Worm (Caenorhabditis elegans) whole organism, L4 larva: ENCODE measurements around the gene F07C4.6.

Experiments used
- aly-2 ChIP-seq: sonication (generic microtip); optimal IDR thresholded peaks from 2 replicates; lab custom pipeline; 2018; ENCODE audit warnings: missing biosample characterization, missing genetic modification characterization
- ces-1 ChIP-seq: fragments of 150-350 bp; sonication (generic microtip); optimal IDR thresholded peaks from 4 replicates; lab custom pipeline; 2014; ENCODE audit warnings: missing biosample characterization, missing genetic modification reagents, missing genetic modification characterization
- ctbp-1 ChIP-seq: fragments of 200-800 bp; sonication (Bioruptor generic); IDR thresholded peaks from 2 replicates; pipeline ENCODE4 v1.3.6; 2022; ENCODE audit warnings: missing genetic modification reagents, missing genetic modification characterization, missing compliant biosample characterization
- daf-12 ChIP-seq: fragments of 150-350 bp; optimal IDR thresholded peaks from 2 replicates; lab custom pipeline; 2014; ENCODE audit warnings: missing biosample characterization, missing genetic modification reagents, missing genetic modification characterization
- mdl-1 ChIP-seq, 2 experiments: fragments of 150-350 bp in 1 of 2; sonication (generic microtip) in 1 of 2; optimal IDR thresholded peaks; 2 replicates each; lab custom pipeline; 2014 to 2017; ENCODE audit warnings: missing biosample characterization in 2 of 2, missing genetic modification characterization in 2 of 2
- nhr-11 ChIP-seq: fragments of 150-350 bp; optimal IDR thresholded peaks from 2 replicates; lab custom pipeline; 2014; ENCODE audit warnings: missing biosample characterization, missing genetic modification characterization
- nhr-28 ChIP-seq: fragments of 150-350 bp; optimal IDR thresholded peaks from 2 replicates; lab custom pipeline; 2014; ENCODE audit warnings: missing biosample characterization, missing genetic modification characterization
- nhr-42 ChIP-seq: fragments of 200-800 bp; sonication (Bioruptor generic); IDR thresholded peaks from 2 replicates; pipeline ENCODE4 v1.3.6; 2022; ENCODE audit warnings: missing genetic modification characterization, missing compliant biosample characterization
- nhr-76 ChIP-seq: fragments of 150-350 bp; optimal IDR thresholded peaks from 2 replicates; lab custom pipeline; 2014; ENCODE audit warnings: missing biosample characterization, missing genetic modification characterization
- php-3 ChIP-seq: fragments of 200-800 bp; sonication (Bioruptor generic); IDR thresholded peaks from 2 replicates; pipeline ENCODE4 v1.3.6; 2022; ENCODE audit warnings: missing genetic modification reagents, missing genetic modification characterization, missing compliant biosample characterization
- unc-130 ChIP-seq: sonication (generic microtip); optimal IDR thresholded peaks from 2 replicates; lab custom pipeline; 2016; ENCODE audit warnings: missing genetic modification reagents, missing genetic modification characterization, missing compliant biosample characterization
- unc-62 ChIP-seq, 3 experiments: fragments of 150-350 bp in 1 of 3; sonication (generic microtip); optimal IDR thresholded peaks in 2 of 3; peaks in 1 of 3; 1 replicate in 1 of 3; 2 replicates in 2 of 3; lab custom pipeline; 2014 to 2017; ENCODE audit warnings: missing biosample characterization in 3 of 3, missing genetic modification characterization in 3 of 3, missing genetic modification reagents in 3 of 3, missing genotype in 1 of 3

ce11 chrV:7653567-7653966 lies 26.9 kb downstream of the F07C4.6 start, which contains the start of gene srh-200:
- TF ChIP-seq unc-130 (GFP tag; lab: Kevin White, UChicago) (no peak), ces-1 (GFP tag; lab: Kevin White, UChicago) (no peak), unc-62 (GFP tag; optimal IDR thresholded peaks at IDR 0.05 in 1 of 2; lab: Kevin White, UChicago) (peak in 1 of 2 experiments; percentile 33), unc-62 (tag; optimal IDR thresholded peaks at IDR 0.05; lab: Kevin White, UChicago) (no peak), nhr-42 (GFP tag; lab: Robert Waterston, UW) (no peak), aly-2 (tag; lab: Kevin White, UChicago) (no peak), mdl-1 (tag; optimal IDR thresholded peaks at IDR 0.05; lab: Kevin White, UChicago) (no peak), nhr-76 (tag; lab: Kevin White, UChicago) (no peak), nhr-28 (tag; lab: Kevin White, UChicago) (no peak), daf-12 (tag; lab: Kevin White, UChicago) (no peak), php-3 (no peak), nhr-11 (tag; lab: Kevin White, UChicago) (no peak), ctbp-1 (no peak)
